Worm (Caenorhabditis elegans): ENCODE data around the gene mrps-18.C.

The mrps-18.C gene

ce11 chrII:6776418-6777034 is 40.5 kb downstream of the mrps-18.C start, which contains the start of gene ssup-72 (continued):
- TF ChIP-seq ceh-58 (GFP tag; IDR thresholded peaks at IDR 0.05), result no peak
- 0 out of 2 replicates have a peak, but pooled peaks have one; percentile 16 for TF ChIP-seq ceh-100 (GFP tag; IDR thresholded peaks at IDR 0.05)
- no peak for TF ChIP-seq attf-6 (GFP tag; IDR thresholded peaks at IDR 0.05)
- peak; percentile 45; the same call in 1 of the 2 replicates for TF ChIP-seq ceh-91 (GFP tag; IDR thresholded peaks at IDR 0.05)
- TF ChIP-seq him-1 (tag; optimal IDR thresholded peaks at IDR 0.05), result peak; percentile 9
- peak; percentile 62; the same call in 1 of the 2 replicates for TF ChIP-seq mcd-1 (GFP tag; IDR thresholded peaks at IDR 0.05)
- TF ChIP-seq egrh-3 (GFP tag; IDR thresholded peaks at IDR 0.05), result no peak; the same call in 1 of the 2 replicates
- TF ChIP-seq attf-5 (GFP tag; optimal IDR thresholded peaks at IDR 0.05), result peak; percentile 59
- peak; percentile 22 for TF ChIP-seq athp-1 (tag; optimal IDR thresholded peaks at IDR 0.05)
- TF ChIP-seq Y53F4B.3 (GFP tag; IDR thresholded peaks at IDR 0.05), result no peak
- TF ChIP-seq mel-28 (tag; optimal IDR thresholded peaks at IDR 0.05; ENCODE audit: borderline replicate concordance), result no peak
- peak; percentile 59 for TF ChIP-seq lin-40 (tag; optimal IDR thresholded peaks at IDR 0.05)
- TF ChIP-seq F22D6.2 (tag; optimal IDR thresholded peaks at IDR 0.05), result no peak
- TF ChIP-seq K11D2.4 (GFP tag; IDR thresholded peaks at IDR 0.05), result 0 out of 2 replicates have a peak, but pooled peaks have one; percentile 32
- peak; percentile 81 for TF ChIP-seq dox-1 (GFP tag; IDR thresholded peaks at IDR 0.05)
- no peak for TF ChIP-seq unc-62 (GFP tag; optimal IDR thresholded peaks at IDR 0.05)
- no peak for TF ChIP-seq snpc-4 (GFP tag; optimal IDR thresholded peaks at IDR 0.05)
- TF ChIP-seq snpc-4 (tag; optimal IDR thresholded peaks at IDR 0.05), result peak in 2 of 4 experiments; percentile 8 to 33
- TF ChIP-seq pbrm-1 (GFP tag; IDR thresholded peaks at IDR 0.05), result peak; percentile 50; the same call in 1 of the 2 replicates
- TF ChIP-seq C17E4.6 (GFP tag; IDR thresholded peaks at IDR 0.05), result no peak
- TF ChIP-seq atf-7 (tag; optimal IDR thresholded peaks at IDR 0.05), result no peak
- peak in 1 of 2 experiments; percentile 58 for TF ChIP-seq let-607 (tag; optimal IDR thresholded peaks at IDR 0.05)

ce11 chrII:6779104-6779503 is 43.1 kb downstream of the mrps-18.C start, which contains the start of gene T13C2.7:
T13C2.7 (plus strand) TSS chrII:6779404.
- TF ChIP-seq T07F8.4 (tag; optimal IDR thresholded peaks at IDR 0.05) (no peak), nfya-1 (tag; optimal IDR thresholded peaks at IDR 0.05; ENCODE audit: borderline replicate concordance, insufficient read depth) (no peak), C17E4.6 (GFP tag; IDR thresholded peaks at IDR 0.05) (no peak), chd-7 (tag; optimal IDR thresholded peaks at IDR 0.05) (no peak), lir-1 (GFP tag; conservative IDR thresholded peaks at IDR 0.05) (no peak), snpc-1.1 (tag; optimal IDR thresholded peaks at IDR 0.05; ENCODE audit: insufficient read depth) (no peak), F49E8.2 (tag; optimal IDR thresholded peaks at IDR 0.05; ENCODE audit: insufficient read depth) (no peak), lsy-27 (tag; optimal IDR thresholded peaks at IDR 0.05; ENCODE audit: borderline replicate concordance, insufficient read depth) (no peak), Y56A3A.18 (GFP tag; IDR thresholded peaks at IDR 0.05) (no peak), fkh-3 (tag; optimal IDR thresholded peaks at IDR 0.05) (no peak), rcor-1 (GFP tag; IDR thresholded peaks at IDR 0.05) (no peak), ceh-58 (GFP tag; IDR thresholded peaks at IDR 0.05) (no peak), B0019.2 (GFP tag; conservative IDR thresholded peaks at IDR 0.05) (no peak), egl-44 (GFP tag; IDR thresholded peaks at IDR 0.05) (no peak), F57C9.4 (tag; optimal IDR thresholded peaks at IDR 0.05) (no peak), akir-1 (GFP tag; optimal IDR thresholded peaks at IDR 0.05) (no peak)
